Worm (Caenorhabditis elegans) whole organism, L2 larva: ENCODE results near the gene sre-34.
A peak's percentile ranks its signal among the peaks of the same experiment; 100 is the strongest.

Experiments used
- C34F6.9 ChIP-seq: fragments of 150-350 bp; optimal IDR thresholded peaks from 2 replicates; lab custom pipeline; 2014; ENCODE audit warnings: missing biosample characterization, missing genetic modification characterization
- F13H6.1 ChIP-seq: sonication (generic microtip); optimal IDR thresholded peaks from 2 replicates; lab custom pipeline; 2016; ENCODE audit warnings: missing genetic modification characterization, missing compliant biosample characterization
- R02D3.7 ChIP-seq: fragments of 150-350 bp; optimal IDR thresholded peaks from 2 replicates; lab custom pipeline; 2014; ENCODE audit warnings: missing biosample characterization, missing genetic modification characterization
- Y55F3AM.14 ChIP-seq: fragments of 200-800 bp; sonication (Bioruptor generic); optimal IDR thresholded peaks from 2 replicates; lab custom pipeline; 2018; ENCODE audit warnings: mild to moderate bottlenecking, missing genetic modification characterization, missing compliant biosample characterization
- ZK546.5 ChIP-seq: sonication (generic microtip); optimal IDR thresholded peaks from 2 replicates; lab custom pipeline; 2017; ENCODE audit warnings: missing biosample characterization, missing genetic modification characterization
- alr-1 ChIP-seq: fragments of 150-350 bp; optimal IDR thresholded peaks from 2 replicates; lab custom pipeline; 2014; ENCODE audit warnings: missing biosample characterization, missing genetic modification characterization
- aly-2 ChIP-seq: fragments of 150-350 bp; optimal IDR thresholded peaks from 2 replicates; lab custom pipeline; 2014; ENCODE audit warnings: missing biosample characterization, missing genetic modification characterization
- ama-1 ChIP-seq: fragments of 150-350 bp; optimal IDR thresholded peaks from 2 replicates; lab custom pipeline; 2018; ENCODE audit warnings: inconsistent platforms
- blmp-1 ChIP-seq: sonication (generic microtip); optimal IDR thresholded peaks from 2 replicates; lab custom pipeline; 2017; ENCODE audit warnings: missing genetic modification characterization, mild to moderate bottlenecking, missing compliant biosample characterization, antibody characterized with exemption, moderate library complexity; ENCODE audit not compliant: insufficient read depth
- ceh-16 ChIP-seq: fragments of 150-350 bp; optimal IDR thresholded peaks from 2 replicates; lab custom pipeline; 2014; ENCODE audit warnings: missing biosample characterization, missing genetic modification characterization
- ceh-82 ChIP-seq: fragments of 150-350 bp; optimal IDR thresholded peaks from 2 replicates; lab custom pipeline; 2014; ENCODE audit warnings: missing biosample characterization, missing genetic modification characterization
- crh-2 ChIP-seq: sonication (generic microtip); optimal IDR thresholded peaks from 2 replicates; lab custom pipeline; 2017; ENCODE audit warnings: missing biosample characterization, missing genetic modification characterization
- dmd-4 ChIP-seq: sonication (generic microtip); optimal IDR thresholded peaks from 2 replicates; lab custom pipeline; 2017; ENCODE audit warnings: missing biosample characterization, missing genetic modification characterization
- egl-27 ChIP-seq: sonication (generic microtip); optimal IDR thresholded peaks from 3 replicates; lab custom pipeline; 2017; ENCODE audit warnings: missing biosample characterization, missing genetic modification reagents, missing genetic modification characterization
- elt-1 ChIP-seq: fragments of 150-350 bp; optimal IDR thresholded peaks from 2 replicates; lab custom pipeline; 2014; ENCODE audit warnings: missing biosample characterization, missing genetic modification characterization
- elt-3 ChIP-seq: sonication (generic microtip); optimal IDR thresholded peaks from 2 replicates; lab custom pipeline; 2017; ENCODE audit warnings: missing biosample characterization, missing genetic modification characterization
- fos-1 ChIP-seq: fragments of 150-350 bp; optimal IDR thresholded peaks from 2 replicates; lab custom pipeline; 2014; ENCODE audit warnings: missing biosample characterization, missing genetic modification characterization
- gmeb-1 ChIP-seq: fragments of 150-350 bp; optimal IDR thresholded peaks from 2 replicates; lab custom pipeline; 2014; ENCODE audit warnings: missing biosample characterization, missing genetic modification characterization
- lin-11 ChIP-seq: fragments of 150-350 bp; sonication (generic microtip); optimal IDR thresholded peaks from 2 replicates; lab custom pipeline; 2014; ENCODE audit warnings: missing biosample characterization, missing genetic modification characterization, inconsistent platforms, mixed read lengths
- lin-13 ChIP-seq: fragments of 150-350 bp; optimal IDR thresholded peaks from 2 replicates; lab custom pipeline; 2014; ENCODE audit warnings: missing biosample characterization, missing genetic modification reagents, missing genetic modification characterization
- lin-39 ChIP-seq: fragments of 150-350 bp; optimal IDR thresholded peaks from 2 replicates; lab custom pipeline; 2014; ENCODE audit warnings: missing biosample characterization, missing genetic modification reagents, missing genetic modification characterization
- lsy-2 ChIP-seq, 2 experiments: fragments of 150-350 bp in 1 of 2; sonication (generic microtip) in 1 of 2; optimal IDR thresholded peaks; 2 replicates each; lab custom pipeline; 2014 to 2017; ENCODE audit warnings: missing biosample characterization in 2 of 2, missing genetic modification characterization in 2 of 2
- mab-5 ChIP-seq: fragments of 150-350 bp; optimal IDR thresholded peaks from 2 replicates; lab custom pipeline; 2014; ENCODE audit warnings: missing biosample characterization, missing genetic modification characterization
- mbf-1 ChIP-seq: sonication (generic microtip); optimal IDR thresholded peaks from 2 replicates; lab custom pipeline; 2017; ENCODE audit warnings: missing biosample characterization, missing genetic modification characterization
- mdl-1 ChIP-seq, 2 experiments: fragments of 150-350 bp in 1 of 2; sonication (generic microtip) in 1 of 2; optimal IDR thresholded peaks; 2 replicates each; lab custom pipeline; 2017; ENCODE audit warnings: missing biosample characterization in 2 of 2, missing genetic modification characterization in 2 of 2
- nhr-10 ChIP-seq: sonication (generic microtip); optimal IDR thresholded peaks from 2 replicates; lab custom pipeline; 2017; ENCODE audit warnings: missing biosample characterization, missing genetic modification characterization
- nhr-11 ChIP-seq: fragments of 150-350 bp; optimal IDR thresholded peaks from 2 replicates; lab custom pipeline; 2014; ENCODE audit warnings: missing biosample characterization, missing genetic modification characterization
- nhr-12 ChIP-seq: fragments of 150-350 bp; optimal IDR thresholded peaks from 2 replicates; lab custom pipeline; 2014; ENCODE audit warnings: missing biosample characterization, missing genetic modification characterization
- nhr-129 ChIP-seq: fragments of 150-350 bp; optimal IDR thresholded peaks from 2 replicates; lab custom pipeline; 2014; ENCODE audit warnings: missing biosample characterization, missing genetic modification characterization
- nhr-21 ChIP-seq: fragments of 150-350 bp; optimal IDR thresholded peaks from 2 replicates; lab custom pipeline; 2014; ENCODE audit warnings: missing biosample characterization, missing genetic modification characterization
- nhr-23 ChIP-seq: fragments of 150-350 bp; optimal IDR thresholded peaks from 2 replicates; lab custom pipeline; 2014; ENCODE audit warnings: missing biosample characterization, missing genetic modification reagents, missing genetic modification characterization
- nhr-237 ChIP-seq: fragments of 150-350 bp; optimal IDR thresholded peaks from 2 replicates; lab custom pipeline; 2014; ENCODE audit warnings: missing biosample characterization, missing genetic modification characterization
- nhr-25 ChIP-seq: fragments of 150-350 bp; sonication (generic microtip); optimal IDR thresholded peaks from 3 replicates; lab custom pipeline; 2014; ENCODE audit warnings: missing biosample characterization, missing genetic modification characterization
- nhr-6 ChIP-seq: fragments of 150-350 bp; optimal IDR thresholded peaks from 2 replicates; lab custom pipeline; 2014; ENCODE audit warnings: missing biosample characterization, missing genetic modification characterization
- nhr-77 ChIP-seq: fragments of 150-350 bp; optimal IDR thresholded peaks from 2 replicates; lab custom pipeline; 2014; ENCODE audit warnings: missing biosample characterization, missing genetic modification characterization
- peb-1 ChIP-seq: fragments of 150-350 bp; optimal IDR thresholded peaks from 2 replicates; lab custom pipeline; 2014; ENCODE audit warnings: missing biosample characterization, missing genetic modification characterization
- sem-4 ChIP-seq: fragments of 150-350 bp; optimal IDR thresholded peaks from 2 replicates; lab custom pipeline; 2014; ENCODE audit warnings: missing biosample characterization, missing genetic modification reagents, missing genetic modification characterization
- skn-1 ChIP-seq: sonication (generic microtip); optimal IDR thresholded peaks from 2 replicates; lab custom pipeline; 2017; ENCODE audit warnings: missing biosample characterization, missing genetic modification characterization
- sma-3 ChIP-seq: sonication (generic microtip); optimal IDR thresholded peaks from 2 replicates; lab custom pipeline; 2016; ENCODE audit warnings: missing genetic modification reagents, missing genetic modification characterization, missing compliant biosample characterization
- sma-9 ChIP-seq, 2 experiments: fragments of 150-350 bp in 1 of 2; sonication (generic microtip) in 1 of 2; optimal IDR thresholded peaks; 2 replicates each; lab custom pipeline; 2014 to 2016; ENCODE audit warnings: missing genetic modification characterization in 2 of 2, mild to moderate bottlenecking in 1 of 2, missing biosample characterization in 1 of 2, missing compliant biosample characterization in 1 of 2, missing genetic modification reagents in 1 of 2, moderate library complexity in 1 of 2
- snpc-4 ChIP-seq: fragments of 150-350 bp; optimal IDR thresholded peaks from 2 replicates; lab custom pipeline; 2014; ENCODE audit warnings: missing biosample characterization, missing genetic modification characterization
- unc-39 ChIP-seq: fragments of 150-350 bp; optimal IDR thresholded peaks from 2 replicates; lab custom pipeline; 2014; ENCODE audit warnings: missing biosample characterization, missing genetic modification characterization
- unc-55 ChIP-seq: fragments of 150-350 bp; sonication (generic microtip); optimal IDR thresholded peaks from 3 replicates; lab custom pipeline; 2014; ENCODE audit warnings: missing biosample characterization, missing genetic modification reagents, missing genetic modification characterization
- unc-62 ChIP-seq: fragments of 150-350 bp; optimal IDR thresholded peaks from 2 replicates; lab custom pipeline; 2014; ENCODE audit warnings: missing biosample characterization, missing genetic modification reagents, missing genetic modification characterization
- zag-1 ChIP-seq: fragments of 150-350 bp; optimal IDR thresholded peaks from 2 replicates; lab custom pipeline; 2014; ENCODE audit warnings: missing biosample characterization, missing genetic modification characterization
- ztf-1 ChIP-seq: fragments of 200-800 bp; sonication (Bioruptor generic); conservative IDR thresholded peaks from 2 replicates; pipeline ENCODE4 v1.3.6; 2022; ENCODE audit warnings: missing genetic modification characterization, missing compliant biosample characterization
- ztf-11 ChIP-seq: sonication (generic microtip); optimal IDR thresholded peaks from 2 replicates; lab custom pipeline; 2017; ENCODE audit warnings: missing biosample characterization, missing genetic modification characterization
- ztf-4 ChIP-seq: fragments of 150-350 bp; optimal IDR thresholded peaks from 2 replicates; lab custom pipeline; 2014; ENCODE audit warnings: missing biosample characterization, missing genetic modification characterization

The sre-34 gene

ce11 chrII:12457275-12457674, 7.3 kb downstream of the sre-34 start, which contains the start of gene sre-38:
TSS of gene sre-38 (plus strand) at chrII:12457575.
- TF ChIP-seq fos-1 (tag; lab: Kevin White, UChicago) (no peak), C34F6.9 (tag; lab: Kevin White, UChicago) (no peak), nhr-237 (no peak), snpc-4 (tag; lab: Kevin White, UChicago) (no peak), ceh-16 (tag; lab: Kevin White, UChicago) (no peak), nhr-21 (tag; lab: Kevin White, UChicago) (no peak), aly-2 (tag; lab: Kevin White, UChicago) (no peak), nhr-12 (tag; lab: Kevin White, UChicago) (no peak), ztf-11 (tag; lab: Kevin White, UChicago) (no peak), alr-1 (tag; lab: Kevin White, UChicago) (no peak), unc-62 (no peak), mab-5 (no peak), gmeb-1 (tag; lab: Kevin White, UChicago) (no peak), unc-39 (no peak), ztf-1 (GFP tag; lab: Robert Waterston, UW) (no peak), lsy-2 (tag; optimal IDR thresholded peaks at IDR 0.05; lab: Kevin White, UChicago) (no peak)

ce11 chrII:12459422-12459821, 9.5 kb downstream of the sre-34 start, which contains the start of gene tag-281:
TSS of gene tag-281 (plus strand) at chrII:12459761.
- no peak for TF ChIP-seq ztf-11 (tag; lab: Kevin White, UChicago)
- peak; percentile 85 for TF ChIP-seq C34F6.9 (tag; lab: Kevin White, UChicago)
- no peak for TF ChIP-seq alr-1 (tag; lab: Kevin White, UChicago)
- TF ChIP-seq lsy-2 (tag; optimal IDR thresholded peaks at IDR 0.05; lab: Kevin White, UChicago), result peak; percentile 86 to 92
- TF ChIP-seq aly-2 (tag; lab: Kevin White, UChicago), result no peak
- peak; percentile 82 for TF ChIP-seq crh-2 (tag; lab: Kevin White, UChicago)
- TF ChIP-seq blmp-1 (tag; lab: Kevin White, UChicago), result no peak
- peak; percentile 40 for TF ChIP-seq nhr-129 (tag; lab: Kevin White, UChicago)
- TF ChIP-seq nhr-10 (tag; lab: Kevin White, UChicago), result peak; percentile 41
- TF ChIP-seq ztf-1 (GFP tag; lab: Robert Waterston, UW), result no peak
- TF ChIP-seq ceh-16 (tag; lab: Kevin White, UChicago), result no peak
- TF ChIP-seq nhr-21 (tag; lab: Kevin White, UChicago), result peak; percentile 72
- no peak for TF ChIP-seq unc-39
- TF ChIP-seq gmeb-1 (tag; lab: Kevin White, UChicago), result peak; percentile 99
- TF ChIP-seq Y55F3AM.14 (GFP tag; lab: Kevin White, UChicago), result no peak
- peak; percentile 86 for TF ChIP-seq sma-9 (GFP tag; optimal IDR thresholded peaks at IDR 0.05; lab: Kevin White, UChicago)
- no peak for TF ChIP-seq sma-9 (tag; optimal IDR thresholded peaks at IDR 0.05; lab: Kevin White, UChicago)
- TF ChIP-seq sem-4 (tag; lab: Kevin White, UChicago), result peak; percentile 58
- TF ChIP-seq nhr-12 (tag; lab: Kevin White, UChicago), result no peak
- peak; percentile 68 for TF ChIP-seq mab-5
- TF ChIP-seq ztf-4 (tag; lab: Kevin White, UChicago), result peak; percentile 36
- TF ChIP-seq nhr-23 (tag; lab: Kevin White, UChicago), result no peak
- TF ChIP-seq lin-13 (GFP tag; lab: Kevin White, UChicago), result peak; percentile 85
- peak; percentile 81 for TF ChIP-seq nhr-25 (tag; lab: Kevin White, UChicago)
- TF ChIP-seq ama-1, result no peak
- TF ChIP-seq skn-1, result no peak
- TF ChIP-seq snpc-4 (tag; lab: Kevin White, UChicago), result peak; percentile 85
- peak; percentile 82 for TF ChIP-seq sma-3 (GFP tag; lab: Kevin White, UChicago)
- no peak for TF ChIP-seq dmd-4 (tag; lab: Kevin White, UChicago)
- peak in 1 of 2 experiments; percentile 14 for TF ChIP-seq mdl-1 (tag; optimal IDR thresholded peaks at IDR 0.05; lab: Kevin White, UChicago)
- peak; percentile 93 for TF ChIP-seq unc-55 (GFP tag; lab: Kevin White, UChicago)
- peak; percentile 7 for TF ChIP-seq zag-1 (tag; lab: Kevin White, UChicago)
- TF ChIP-seq mbf-1 (tag; lab: Kevin White, UChicago), result no peak
- no peak for TF ChIP-seq elt-1 (tag; lab: Kevin White, UChicago)
- TF ChIP-seq lin-39 (tag; lab: Kevin White, UChicago), result no peak
- TF ChIP-seq F13H6.1 (tag; lab: Kevin White, UChicago), result peak; percentile 74
- TF ChIP-seq fos-1 (tag; lab: Kevin White, UChicago), result no peak
- peak; percentile 49 for TF ChIP-seq nhr-237
- no peak for TF ChIP-seq elt-3 (tag; lab: Kevin White, UChicago)
- TF ChIP-seq R02D3.7 (tag; lab: Kevin White, UChicago), result peak; percentile 49
- no peak for TF ChIP-seq ceh-82
- no peak for TF ChIP-seq nhr-77 (tag; lab: Kevin White, UChicago)
- no peak for TF ChIP-seq nhr-11 (tag; lab: Kevin White, UChicago)
- TF ChIP-seq peb-1 (tag; lab: Kevin White, UChicago), result no peak
- TF ChIP-seq nhr-6, result peak; percentile 13
- TF ChIP-seq unc-62, result no peak
- peak; percentile 47 for TF ChIP-seq ZK546.5 (tag; lab: Kevin White, UChicago)
- TF ChIP-seq egl-27 (tag; lab: Kevin White, UChicago), result peak; percentile 71
- TF ChIP-seq lin-11 (tag; lab: Kevin White, UChicago), result peak; percentile 66
